1 fruit fly cellular context compared by ENCODE assay signal in genomic region chr2L:16684908-16685611, dm6.
TF ChIP-seq lines count a peak whose summit lies in the region.

No protein-coding gene starts in this region.

TF ChIP-seq in whole organism, embryonic, 481 proteins besides CTCF, POLR2A, EP300 and RAD21 (continued from another document and continues in another):
- TF ChIP-seq MTF-1 (GFP tag; optimal IDR thresholded peaks at IDR 0.05; lab: Kevin White, UChicago; ENCODE audit: borderline replicate concordance) (peak; percentile 4), ind (GFP tag; optimal IDR thresholded peaks at IDR 0.05; lab: Kevin White, UChicago) (peak; percentile 17), Oli (tag; optimal IDR thresholded peaks at IDR 0.05; lab: Kevin White, UChicago) (peak; percentile 66), fru (optimal IDR thresholded peaks at IDR 0.05; lab: Kevin White, UChicago) (no peak), CG10654 (GFP tag; optimal IDR thresholded peaks at IDR 0.05; lab: Kevin White, UChicago) (peak; percentile 24), zf30C (GFP tag; optimal IDR thresholded peaks at IDR 0.05; lab: Kevin White, UChicago) (no peak), HLH54F (GFP tag; optimal IDR thresholded peaks at IDR 0.05; lab: Kevin White, UChicago) (no peak), Antp (GFP tag; optimal IDR thresholded peaks at IDR 0.05; lab: Kevin White, UChicago) (no peak), CG10462 (GFP tag; optimal IDR thresholded peaks at IDR 0.05; lab: Kevin White, UChicago) (no peak), CG18476 (GFP tag; optimal IDR thresholded peaks at IDR 0.05; lab: Kevin White, UChicago) (no peak), slp2 (GFP tag; optimal IDR thresholded peaks at IDR 0.05; lab: Kevin White, UChicago) (no peak), pfk (GFP tag; optimal IDR thresholded peaks at IDR 0.05; lab: Kevin White, UChicago) (no peak), pum (GFP tag; optimal IDR thresholded peaks at IDR 0.05; lab: Kevin White, UChicago) (no peak), chif (GFP tag; optimal IDR thresholded peaks at IDR 0.05; lab: Kevin White, UChicago) (no peak), ash1 (GFP tag; optimal IDR thresholded peaks at IDR 0.05; lab: Kevin White, UChicago) (no peak), CG9727 (GFP tag; optimal IDR thresholded peaks at IDR 0.05; lab: Kevin White, UChicago) (peak; percentile 47), Bdp1 (GFP tag; optimal IDR thresholded peaks at IDR 0.05; lab: Kevin White, UChicago) (no peak), CG12236 (GFP tag; optimal IDR thresholded peaks at IDR 0.05; lab: Kevin White, UChicago) (no peak), seq (GFP tag; IDR thresholded peaks at IDR 0.05; lab: Robert Waterston, UW) (no peak), CG17568 (GFP tag; optimal IDR thresholded peaks at IDR 0.05; lab: Kevin White, UChicago) (no peak), toy (GFP tag; IDR thresholded peaks at IDR 0.05; lab: Robert Waterston, UW) (no peak), nau (GFP tag; optimal IDR thresholded peaks at IDR 0.05; lab: Kevin White, UChicago) (no peak), emc (GFP tag; optimal IDR thresholded peaks at IDR 0.05; lab: Kevin White, UChicago) (no peak), CG13296 (GFP tag; optimal IDR thresholded peaks at IDR 0.05; lab: Kevin White, UChicago) (peak; percentile 68), Oaz (GFP tag; IDR thresholded peaks at IDR 0.05; lab: Robert Waterston, UW) (no peak), CG11560 (tag; IDR thresholded peaks at IDR 0.05; lab: Robert Waterston, UW) (no peak), kay (GFP tag; optimal IDR thresholded peaks at IDR 0.05; lab: Kevin White, UChicago) (peak; percentile 15), usp (GFP tag; optimal IDR thresholded peaks at IDR 0.05; lab: Kevin White, UChicago) (no peak), Bgb (GFP tag; IDR thresholded peaks at IDR 0.05; lab: Robert Waterston, UW; ENCODE audit: partially characterized antibody) (no peak), Jarid2 (GFP tag; optimal IDR thresholded peaks at IDR 0.05; lab: Kevin White, UChicago) (peak; percentile 34), sisA (GFP tag; IDR thresholded peaks at IDR 0.05; lab: Robert Waterston, UW) (peak; percentile 39), Blimp-1 (GFP tag; optimal IDR thresholded peaks at IDR 0.05; lab: Kevin White, UChicago) (peak; percentile 72), CG12299 (tag; optimal IDR thresholded peaks at IDR 0.05; lab: Kevin White, UChicago) (peak; percentile 64), Dfd (GFP tag; optimal IDR thresholded peaks at IDR 0.05; lab: Kevin White, UChicago) (no peak), CG13624 (GFP tag; optimal IDR thresholded peaks at IDR 0.05; lab: Kevin White, UChicago) (no peak), Nf-YC (tag; optimal IDR thresholded peaks at IDR 0.05; lab: Kevin White, UChicago) (peak; percentile 56), CG18764 (GFP tag; optimal IDR thresholded peaks at IDR 0.05; lab: Kevin White, UChicago) (no peak), Sox100B (GFP tag; optimal IDR thresholded peaks at IDR 0.05; lab: Kevin White, UChicago) (peak; percentile 78), crc (GFP tag; optimal IDR thresholded peaks at IDR 0.05; lab: Kevin White, UChicago) (no peak), CG11398 (GFP tag; optimal IDR thresholded peaks at IDR 0.05; lab: Kevin White, UChicago) (no peak), CG13424 (tag; optimal IDR thresholded peaks at IDR 0.05; lab: Kevin White, UChicago) (peak; percentile 86), odd (GFP tag; optimal IDR thresholded peaks at IDR 0.05; lab: Kevin White, UChicago) (peak; percentile 57), CG17829 (tag; optimal IDR thresholded peaks at IDR 0.05; lab: Kevin White, UChicago) (peak; percentile 39), CG4360 (GFP tag; IDR thresholded peaks at IDR 0.05; lab: Robert Waterston, UW) (no peak), bab2 (GFP tag; optimal IDR thresholded peaks at IDR 0.05; lab: Kevin White, UChicago) (no peak), Usf (GFP tag; optimal IDR thresholded peaks at IDR 0.05; lab: Kevin White, UChicago) (no peak), nerfin-2 (GFP tag; IDR thresholded peaks at IDR 0.05; lab: Robert Waterston, UW; ENCODE audit: partially characterized antibody) (no peak), sens (GFP tag; lab: Kevin White, UChicago) (peak; percentile 17), sc (optimal IDR thresholded peaks at IDR 0.05; lab: Kevin White, UChicago) (no peak), sc (GFP tag; optimal IDR thresholded peaks at IDR 0.05; lab: Kevin White, UChicago) (no peak), CG1832 (GFP tag; optimal IDR thresholded peaks at IDR 0.05; lab: Kevin White, UChicago) (no peak), oc (tag; optimal IDR thresholded peaks at IDR 0.05; lab: Kevin White, UChicago) (peak; percentile 50), CG32767 (GFP tag; IDR thresholded peaks at IDR 0.05; lab: Robert Waterston, UW) (peak; percentile 12; the same call in 1 of the 2 replicates), Adf1 (GFP tag; IDR thresholded peaks at IDR 0.05; lab: Robert Waterston, UW) (no peak), Lpt (GFP tag; optimal IDR thresholded peaks at IDR 0.05; lab: Kevin White, UChicago) (no peak), CG14667 (GFP tag; IDR thresholded peaks at IDR 0.05; lab: Robert Waterston, UW) (no peak), Sox102F (GFP tag; optimal IDR thresholded peaks at IDR 0.05; lab: Kevin White, UChicago) (peak; percentile 58), az2 (GFP tag; optimal IDR thresholded peaks at IDR 0.05; lab: Kevin White, UChicago) (peak; percentile 38), pb (GFP tag; optimal IDR thresholded peaks at IDR 0.05; lab: Kevin White, UChicago) (no peak), btn (GFP tag; optimal IDR thresholded peaks at IDR 0.05; lab: Kevin White, UChicago) (no peak), Vsx1 (GFP tag; optimal IDR thresholded peaks at IDR 0.05; lab: Kevin White, UChicago) (no peak), B-H2 (GFP tag; optimal IDR thresholded peaks at IDR 0.05; lab: Kevin White, UChicago) (peak; percentile 31), wor (GFP tag; IDR thresholded peaks at IDR 0.05; lab: Robert Waterston, UW) (no peak), CG2678 (tag; optimal IDR thresholded peaks at IDR 0.05; lab: Kevin White, UChicago) (peak; percentile 89), lmd (GFP tag; IDR thresholded peaks at IDR 0.05; lab: Robert Waterston, UW) (peak; percentile 52), maf-S (GFP tag; optimal IDR thresholded peaks at IDR 0.05; lab: Kevin White, UChicago) (no peak), CG9215 (GFP tag; IDR thresholded peaks at IDR 0.05; lab: Robert Waterston, UW) (no peak), Six4 (GFP tag; optimal IDR thresholded peaks at IDR 0.05; lab: Kevin White, UChicago) (peak; percentile 33), CG13287 (GFP tag; IDR thresholded peaks at IDR 0.05; lab: Robert Waterston, UW; ENCODE audit: partially characterized antibody) (no peak; the same call in 1 of the 2 replicates), gfzf (GFP tag; optimal IDR thresholded peaks at IDR 0.05; lab: Kevin White, UChicago) (no peak), Camta (GFP tag; optimal IDR thresholded peaks at IDR 0.05; lab: Kevin White, UChicago) (no peak), CG17361 (GFP tag; IDR thresholded peaks at IDR 0.05; lab: Robert Waterston, UW) (peak; percentile 77), run (tag; optimal IDR thresholded peaks at IDR 0.05; lab: Kevin White, UChicago) (peak; percentile 52), CG12391 (tag; optimal IDR thresholded peaks at IDR 0.05; lab: Kevin White, UChicago) (peak; percentile 63), Fer3 (tag; optimal IDR thresholded peaks at IDR 0.05; lab: Kevin White, UChicago) (peak; percentile 57), pan (optimal IDR thresholded peaks at IDR 0.05; lab: Kevin White, UChicago) (no peak), pan (GFP tag; optimal IDR thresholded peaks at IDR 0.05 in 1 of 2, IDR thresholded peaks at IDR 0.05 in 1 of 2) (no peak), NC2β (GFP tag; optimal IDR thresholded peaks at IDR 0.05; lab: Kevin White, UChicago) (no peak), ATbp (GFP tag; optimal IDR thresholded peaks at IDR 0.05; lab: Kevin White, UChicago) (peak; percentile 41), dimm (GFP tag; IDR thresholded peaks at IDR 0.05; lab: Robert Waterston, UW) (no peak), caup (GFP tag; optimal IDR thresholded peaks at IDR 0.05; lab: Kevin White, UChicago; ENCODE audit: severe bottlenecking) (peak; percentile 44), esg (GFP tag; conservative IDR thresholded peaks at IDR 0.05; lab: Robert Waterston, UW) (peak; percentile 30; the same call in 1 of the 2 replicates), Dll (GFP tag; IDR thresholded peaks at IDR 0.05; lab: Robert Waterston, UW; ENCODE audit: partially characterized antibody) (no peak), CG10147 (GFP tag; optimal IDR thresholded peaks at IDR 0.05; lab: Kevin White, UChicago) (peak; percentile 70), Neu2 (GFP tag; optimal IDR thresholded peaks at IDR 0.05; lab: Kevin White, UChicago; ENCODE audit: borderline replicate concordance) (no peak), CG12104 (GFP tag; optimal IDR thresholded peaks at IDR 0.05; lab: Kevin White, UChicago) (peak; percentile 12), B-H1 (GFP tag; IDR thresholded peaks at IDR 0.05; lab: Robert Waterston, UW) (no peak; the same call in 2 of the 3 replicates), E2f2 (GFP tag; IDR thresholded peaks at IDR 0.05; lab: Robert Waterston, UW) (no peak; the same call in 1 of the 2 replicates), ac (GFP tag; optimal IDR thresholded peaks at IDR 0.05; lab: Kevin White, UChicago) (no peak), Dref (GFP tag; IDR thresholded peaks at IDR 0.05; lab: Robert Waterston, UW) (no peak), Side (GFP tag; optimal IDR thresholded peaks at IDR 0.05; lab: Kevin White, UChicago) (no peak), slou (GFP tag; optimal IDR thresholded peaks at IDR 0.05; lab: Kevin White, UChicago) (no peak), CG1233 (GFP tag; optimal IDR thresholded peaks at IDR 0.05; lab: Kevin White, UChicago) (peak; percentile 45), shn (GFP tag; optimal IDR thresholded peaks at IDR 0.05; lab: Kevin White, UChicago) (no peak), CG2889 (GFP tag; IDR thresholded peaks at IDR 0.05; lab: Robert Waterston, UW) (no peak), chn (GFP tag; optimal IDR thresholded peaks at IDR 0.05; lab: Kevin White, UChicago) (no peak), CG16815 (GFP tag; optimal IDR thresholded peaks at IDR 0.05; lab: Kevin White, UChicago) (no peak), dpn (GFP tag; optimal IDR thresholded peaks at IDR 0.05; lab: Kevin White, UChicago) (peak in 1 of 2 experiments; percentile 10), slbo (GFP tag; IDR thresholded peaks at IDR 0.05; lab: Robert Waterston, UW) (peak; percentile 30; the same call in 1 of the 2 replicates), Stat92E (GFP tag; optimal IDR thresholded peaks at IDR 0.05; lab: Kevin White, UChicago) (no peak), CG1647 (GFP tag; optimal IDR thresholded peaks at IDR 0.05; lab: Kevin White, UChicago) (no peak), CG6272 (GFP tag; IDR thresholded peaks at IDR 0.05; lab: Robert Waterston, UW) (no peak), ranshi (GFP tag; IDR thresholded peaks at IDR 0.05; lab: Robert Waterston, UW) (no peak), hth (optimal IDR thresholded peaks at IDR 0.05; lab: Kevin White, UChicago) (no peak), al (GFP tag; IDR thresholded peaks at IDR 0.05; lab: Robert Waterston, UW) (no peak), CG7357 (GFP tag; IDR thresholded peaks at IDR 0.05; lab: Robert Waterston, UW) (no peak), Med (GFP tag; lab: Kevin White, UChicago) (peak; percentile 56), ssp (GFP tag; IDR thresholded peaks at IDR 0.05; lab: Robert Waterston, UW) (no peak; the same call in 1 of the 2 replicates), phol (tag; optimal IDR thresholded peaks at IDR 0.05; lab: Kevin White, UChicago) (peak; percentile 80), CG4424 (GFP tag; optimal IDR thresholded peaks at IDR 0.05; lab: Kevin White, UChicago) (peak; percentile 62), CG8089 (GFP tag; optimal IDR thresholded peaks at IDR 0.05; lab: Kevin White, UChicago) (no peak), sens-2 (GFP tag; IDR thresholded peaks at IDR 0.05; lab: Robert Waterston, UW) (no peak), ro (GFP tag; IDR thresholded peaks at IDR 0.05; lab: Robert Waterston, UW) (no peak), so (GFP tag; IDR thresholded peaks at IDR 0.05; lab: Robert Waterston, UW) (no peak), CG6813 (GFP tag; optimal IDR thresholded peaks at IDR 0.05; lab: Kevin White, UChicago) (peak; percentile 62), Dip2 (GFP tag; IDR thresholded peaks at IDR 0.05; lab: Robert Waterston, UW) (no peak), CG8290 (GFP tag; optimal IDR thresholded peaks at IDR 0.05; lab: Kevin White, UChicago) (no peak), CG8290 (tag; optimal IDR thresholded peaks at IDR 0.05; lab: Kevin White, UChicago) (no peak), CG3995 (GFP tag; optimal IDR thresholded peaks at IDR 0.05; lab: Kevin White, UChicago) (no peak), E2f1 (GFP tag; IDR thresholded peaks at IDR 0.05; lab: Robert Waterston, UW) (peak; percentile 45), psq (GFP tag; optimal IDR thresholded peaks at IDR 0.05; lab: Kevin White, UChicago) (no peak), tin (GFP tag; optimal IDR thresholded peaks at IDR 0.05; lab: Kevin White, UChicago) (no peak), trem (tag; optimal IDR thresholded peaks at IDR 0.05; lab: Kevin White, UChicago) (peak; percentile 49), jigr1 (GFP tag; IDR thresholded peaks at IDR 0.05; lab: Robert Waterston, UW) (no peak), CG15269 (tag; optimal IDR thresholded peaks at IDR 0.05; lab: Kevin White, UChicago) (peak; percentile 77), Dek (tag; optimal IDR thresholded peaks at IDR 0.05; lab: Kevin White, UChicago) (peak; percentile 45), br (optimal IDR thresholded peaks at IDR 0.05; lab: Kevin White, UChicago) (no peak), CG2712 (tag; optimal IDR thresholded peaks at IDR 0.05; lab: Kevin White, UChicago) (peak; percentile 67), cwo (GFP tag; optimal IDR thresholded peaks at IDR 0.05; lab: Kevin White, UChicago) (peak; percentile 75), Meics (GFP tag; optimal IDR thresholded peaks at IDR 0.05; lab: Kevin White, UChicago) (peak; percentile 69), Fer1 (GFP tag; optimal IDR thresholded peaks at IDR 0.05; lab: Kevin White, UChicago) (peak; percentile 77), CG17328 (GFP tag; IDR thresholded peaks at IDR 0.05; lab: Robert Waterston, UW) (no peak), CG12769 (tag; optimal IDR thresholded peaks at IDR 0.05; lab: Kevin White, UChicago) (no peak), CG1602 (GFP tag; optimal IDR thresholded peaks at IDR 0.05; lab: Kevin White, UChicago) (peak; percentile 8), CG5953 (GFP tag; IDR thresholded peaks at IDR 0.05; lab: Robert Waterston, UW) (no peak), grau (tag; optimal IDR thresholded peaks at IDR 0.05; lab: Kevin White, UChicago) (peak; percentile 83), CG11093 (GFP tag; IDR thresholded peaks at IDR 0.05; lab: Robert Waterston, UW) (no peak)
